Worm (Caenorhabditis elegans) whole organism, midembryonic: ENCODE results near the gene T11F9.7.

Experiments used
- T22C8.4 ChIP-seq: fragments of 200-800 bp; sonication (Bioruptor generic); IDR thresholded peaks from 2 replicates; pipeline ENCODE4 v1.3.6; 2022; ENCODE audit warnings: missing genetic modification characterization, missing compliant biosample characterization
- cog-1 ChIP-seq: sonication (generic microtip); optimal IDR thresholded peaks from 2 replicates; lab custom pipeline; 2016; ENCODE audit warnings: missing genetic modification characterization, missing compliant biosample characterization
- flt-1 ChIP-seq: fragments of 200-800 bp; sonication (Bioruptor generic); IDR thresholded peaks from 2 replicates; pipeline ENCODE4 v1.3.6; 2022; ENCODE audit warnings: missing genetic modification characterization, missing compliant biosample characterization
- klf-2 ChIP-seq: fragments of 200-800 bp; sonication (Bioruptor generic); conservative IDR thresholded peaks from 2 replicates; pipeline ENCODE4 v1.3.6; 2022; ENCODE audit warnings: missing genetic modification reagents, missing genetic modification characterization, missing compliant biosample characterization
- med-1 ChIP-seq: sonication (generic microtip); optimal IDR thresholded peaks from 2 replicates; lab custom pipeline; 2017; ENCODE audit warnings: missing genetic modification characterization, mild to moderate bottlenecking, missing compliant biosample characterization, antibody characterized with exemption, missing genetic modification reagents; ENCODE audit not compliant: insufficient read depth
- ref-1 ChIP-seq: fragments of 200-800 bp; sonication (Bioruptor generic); conservative IDR thresholded peaks from 2 replicates; pipeline ENCODE4 v1.3.6; 2022; ENCODE audit warnings: missing genetic modification reagents, missing genetic modification characterization, missing compliant biosample characterization
- tab-1 ChIP-seq: fragments of 200-800 bp; sonication (Bioruptor generic); IDR thresholded peaks from 2 replicates; pipeline ENCODE4 v1.3.6; 2022; ENCODE audit warnings: missing genetic modification characterization, missing compliant biosample characterization

- no peak for TF ChIP-seq cog-1 (tag; lab: Kevin White, UChicago)
- TF ChIP-seq med-1: no peak
- TF ChIP-seq ref-1 (GFP tag; lab: Robert Waterston, UW): no peak
- TF ChIP-seq T22C8.4 (GFP tag; lab: Robert Waterston, UW): no peak
- TF ChIP-seq flt-1 (GFP tag; lab: Robert Waterston, UW): no peak
- TF ChIP-seq tab-1 (GFP tag; lab: Robert Waterston, UW): no peak
- TF ChIP-seq klf-2 (GFP tag; lab: Robert Waterston, UW): no peak
Measured at ce11 chrV:11496283-11496682, 20.5 kb downstream of the T11F9.7 start, which contains the start of gene htrl-1.
